Worm (Caenorhabditis elegans): ENCODE measurements around the gene sth-1.

The sth-1 gene

DNA sequence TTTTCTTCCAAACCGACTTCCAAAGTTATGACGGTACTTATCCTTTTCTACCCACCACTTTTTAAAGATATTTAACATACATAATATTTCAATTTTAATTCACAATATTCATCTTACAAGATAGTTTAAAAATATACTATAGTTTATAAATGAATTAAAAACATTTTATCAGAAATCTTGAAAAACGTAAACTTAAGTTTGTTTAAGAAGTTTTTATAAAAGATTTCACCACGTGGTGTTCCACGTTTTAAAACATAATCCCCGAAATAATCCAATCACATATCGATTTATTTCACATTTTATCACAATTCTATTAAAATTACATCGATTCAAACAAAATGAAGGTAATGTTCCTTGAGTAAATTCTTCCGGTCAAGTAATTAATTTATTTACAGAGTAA lies 5.2 kb upstream of the sth-1 start, which contains the start of gene ZC513.3:
Gene ZC513.3 (plus strand): TSS at position 301 of the 400 bp plus-strand sequence.
- TF ChIP-seq nhr-28 (tag; optimal IDR thresholded peaks at IDR 0.05), result no peak
- TF ChIP-seq lin-32 (GFP tag; optimal IDR thresholded peaks at IDR 0.05), result no peak
- no peak for TF ChIP-seq snpc-4 (tag; optimal IDR thresholded peaks at IDR 0.05)
- TF ChIP-seq ceh-83 (GFP tag; optimal IDR thresholded peaks at IDR 0.05), result no peak

DNA sequence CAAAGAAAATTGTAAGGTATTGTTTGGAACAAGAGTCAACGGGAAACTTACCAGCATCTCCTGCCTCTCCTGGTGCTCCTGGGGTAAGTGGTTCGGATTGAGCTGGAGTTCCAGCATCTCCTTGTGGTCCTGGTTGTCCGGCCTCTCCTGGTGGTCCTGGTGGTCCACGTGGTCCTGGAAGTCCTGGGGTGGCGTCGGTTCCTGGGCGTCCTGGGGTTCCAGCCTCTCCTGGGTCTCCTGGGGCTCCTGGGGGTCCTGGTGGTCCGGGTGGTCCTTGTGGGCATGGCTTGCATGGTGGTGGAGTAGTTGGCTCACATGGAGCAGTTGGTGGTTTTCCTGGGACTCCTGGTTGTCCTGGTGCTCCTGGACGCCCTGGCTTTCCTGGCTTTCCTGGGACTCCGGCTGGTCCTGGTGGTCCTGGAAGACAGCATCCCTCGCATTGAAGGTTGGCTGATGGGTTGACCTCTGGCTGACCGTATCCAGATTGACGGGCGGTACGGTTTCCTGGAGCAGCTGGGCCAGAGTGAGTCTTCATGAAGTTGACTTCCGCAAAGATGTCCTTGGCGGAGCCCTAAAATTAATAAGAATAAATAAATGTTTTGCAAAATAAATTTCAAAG lies 1.8 kb upstream of the sth-1 start:
- TF ChIP-seq cnd-1 (tag; optimal IDR thresholded peaks at IDR 0.05) (no peak), mls-2 (tag; optimal IDR thresholded peaks at IDR 0.05) (no peak), ces-1 (GFP tag; optimal IDR thresholded peaks at IDR 0.05) (no peak), ceh-83 (GFP tag; optimal IDR thresholded peaks at IDR 0.05) (no peak), lin-13 (tag; optimal IDR thresholded peaks at IDR 0.05) (no peak), unc-62 (GFP tag; optimal IDR thresholded peaks at IDR 0.05) (no peak), flh-1 (GFP tag; optimal IDR thresholded peaks at IDR 0.05) (no peak), snpc-4 (tag; optimal IDR thresholded peaks at IDR 0.05) (no peak), unc-39 (tag; optimal IDR thresholded peaks at IDR 0.05) (no peak), sptf-1 (tag; optimal IDR thresholded peaks at IDR 0.05) (no peak), hlh-1 (tag; optimal IDR thresholded peaks at IDR 0.05) (no peak), lsy-2 (tag; optimal IDR thresholded peaks at IDR 0.05) (no peak), bed-3 (GFP tag; optimal IDR thresholded peaks at IDR 0.05) (no peak), ztf-11 (tag; optimal IDR thresholded peaks at IDR 0.05) (no peak)

DNA sequence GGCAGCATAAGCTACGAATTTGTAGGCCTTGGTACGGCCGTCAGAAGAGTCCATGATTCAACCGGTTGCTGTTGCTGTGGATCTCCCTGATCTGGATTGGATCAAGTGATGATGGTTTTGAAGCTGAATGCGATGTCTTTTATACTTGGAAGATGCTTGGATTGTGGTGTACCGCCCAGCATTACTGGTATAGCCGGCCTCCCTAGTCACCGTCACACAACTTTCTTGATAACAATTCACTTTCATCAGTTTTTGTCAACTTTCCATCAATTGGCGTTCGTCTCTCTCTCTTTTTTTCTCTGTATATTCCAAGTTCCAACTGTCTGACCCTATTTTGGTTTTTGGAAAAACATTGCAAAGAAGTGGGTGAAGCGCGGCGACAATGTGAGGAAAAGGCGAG lies 1.1 kb upstream of the sth-1 start, which contains the start of gene col-43:
Gene col-43 (minus strand): TSS at position 101 of the 400 bp plus-strand sequence.
- TF ChIP-seq ces-1 (GFP tag; optimal IDR thresholded peaks at IDR 0.05) (no peak), elt-1 (tag; optimal IDR thresholded peaks at IDR 0.05; ENCODE audit: borderline replicate concordance, insufficient read depth) (no peak), unc-120 (tag; optimal IDR thresholded peaks at IDR 0.05; ENCODE audit: poor library complexity, severe bottlenecking) (no peak), ceh-83 (GFP tag; optimal IDR thresholded peaks at IDR 0.05) (no peak), M03D4.4 (tag; optimal IDR thresholded peaks at IDR 0.05) (no peak), sem-2 (GFP tag; optimal IDR thresholded peaks at IDR 0.05) (no peak), tbx-8 (GFP tag; optimal IDR thresholded peaks at IDR 0.05) (no peak), nhr-12 (tag; optimal IDR thresholded peaks at IDR 0.05) (no peak), unc-39 (tag; optimal IDR thresholded peaks at IDR 0.05) (no peak), nhr-76 (tag; optimal IDR thresholded peaks at IDR 0.05) (no peak), ham-2 (GFP tag; optimal IDR thresholded peaks at IDR 0.05) (no peak), elt-3 (tag; optimal IDR thresholded peaks at IDR 0.05) (no peak), nhr-28 (tag; optimal IDR thresholded peaks at IDR 0.05) (no peak), nhr-237 (tag; optimal IDR thresholded peaks at IDR 0.05) (no peak), lsy-2 (tag; optimal IDR thresholded peaks at IDR 0.05) (no peak), bed-3 (GFP tag; optimal IDR thresholded peaks at IDR 0.05) (no peak)

DNA sequence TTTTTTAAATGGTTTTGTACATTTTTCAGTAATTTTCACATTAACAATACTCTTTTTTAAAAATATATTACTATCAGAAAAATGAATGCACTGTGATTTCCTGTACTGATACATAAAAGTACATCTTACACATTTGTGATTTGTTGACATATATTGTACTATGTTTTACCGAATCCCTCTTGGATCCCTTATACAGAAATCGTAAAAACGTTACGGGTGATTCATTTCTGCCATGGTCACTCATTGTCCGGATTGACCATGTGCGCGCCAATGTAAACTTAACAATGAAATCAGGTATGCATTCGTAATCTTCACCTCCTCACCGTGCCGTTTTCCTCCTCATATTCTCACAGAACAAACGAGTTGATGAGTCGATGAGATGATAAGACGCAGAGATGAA lies 2.2 kb downstream of the sth-1 start, which contains the start of gene ZC513.2:
Gene ZC513.2 (plus strand): TSS at position 301 of the 400 bp plus-strand sequence.
- TF ChIP-seq mls-2 (tag; optimal IDR thresholded peaks at IDR 0.05), result no peak
- no peak for TF ChIP-seq elt-3 (tag; optimal IDR thresholded peaks at IDR 0.05)

DNA sequence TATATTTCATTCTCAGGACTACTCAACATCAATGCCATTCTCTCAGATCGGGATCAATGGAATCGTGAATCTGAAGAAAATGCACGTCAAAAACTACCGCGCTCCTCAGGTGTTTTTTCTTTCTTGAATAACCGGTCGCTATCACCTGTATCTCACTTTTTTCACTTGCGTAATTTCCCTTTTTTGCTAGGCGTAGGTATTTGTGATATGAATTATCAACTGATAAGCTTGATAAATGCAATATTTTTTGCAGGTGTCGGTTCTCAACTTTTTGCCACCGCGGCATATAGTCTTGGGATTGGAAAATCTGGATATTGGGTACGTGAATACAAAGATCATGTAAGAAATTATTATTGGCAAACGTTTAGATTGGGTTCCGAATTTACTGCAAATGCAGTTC lies 3.2 kb downstream of the sth-1 start:
- TF ChIP-seq unc-120 (tag; optimal IDR thresholded peaks at IDR 0.05; ENCODE audit: poor library complexity, severe bottlenecking) (no peak), mls-2 (tag; optimal IDR thresholded peaks at IDR 0.05) (no peak), ceh-83 (GFP tag; optimal IDR thresholded peaks at IDR 0.05) (no peak), unc-39 (tag; optimal IDR thresholded peaks at IDR 0.05) (no peak), unc-62 (GFP tag; optimal IDR thresholded peaks at IDR 0.05) (no peak), M03D4.4 (tag; optimal IDR thresholded peaks at IDR 0.05) (no peak), mep-1 (tag; optimal IDR thresholded peaks at IDR 0.05) (no peak), bed-3 (GFP tag; optimal IDR thresholded peaks at IDR 0.05) (no peak), snpc-4 (tag; optimal IDR thresholded peaks at IDR 0.05) (no peak), lin-13 (tag; optimal IDR thresholded peaks at IDR 0.05) (no peak), lsy-2 (tag; optimal IDR thresholded peaks at IDR 0.05) (no peak), nhr-76 (tag; optimal IDR thresholded peaks at IDR 0.05) (no peak), tbx-8 (GFP tag; optimal IDR thresholded peaks at IDR 0.05) (no peak), elt-3 (tag; optimal IDR thresholded peaks at IDR 0.05) (no peak), ztf-11 (tag; optimal IDR thresholded peaks at IDR 0.05) (no peak), sem-2 (GFP tag; optimal IDR thresholded peaks at IDR 0.05) (no peak), zip-8 (tag; optimal IDR thresholded peaks at IDR 0.05) (no peak), lin-32 (GFP tag; optimal IDR thresholded peaks at IDR 0.05) (no peak), ces-1 (GFP tag; optimal IDR thresholded peaks at IDR 0.05) (no peak), pha-4 (tag; optimal IDR thresholded peaks at IDR 0.05) (no peak)
